Fruit fly (Drosophila melanogaster) whole organism, embryonic: ENCODE data around the gene fzo.

Experiments
- CG10543 ChIP-seq: fragments of 200-800 bp; sonication (Bioruptor generic); optimal IDR thresholded peaks from 3 replicates; lab custom pipeline; 2017; ENCODE audit warnings: missing biosample characterization, mild to moderate bottlenecking, missing genetic modification characterization, moderate library complexity
- CG11560 ChIP-seq: fragments of 200-800 bp; sonication (Bioruptor generic); IDR thresholded peaks from 3 replicates; pipeline ENCODE4 v1.3.6; 2022; ENCODE audit warnings: missing biosample characterization, missing genetic modification characterization
- CG12219 ChIP-seq: fragments of 200-800 bp; sonication (Bioruptor generic); optimal IDR thresholded peaks from 3 replicates; lab custom pipeline; 2018; ENCODE audit warnings: missing biosample characterization, mild to moderate bottlenecking, missing genetic modification characterization
- CG14050 ChIP-seq: fragments of 200-800 bp; sonication (Bioruptor generic); IDR thresholded peaks from 3 replicates; pipeline ENCODE4 v1.3.6; 2022; ENCODE audit warnings: missing biosample characterization, missing genetic modification characterization
- CG16863 ChIP-seq: fragments of 200-800 bp; sonication (Bioruptor generic); optimal IDR thresholded peaks from 3 replicates; lab custom pipeline; 2016; ENCODE audit warnings: missing biosample characterization, missing genetic modification characterization
- CG17361 ChIP-seq: fragments of 200-800 bp; sonication (Bioruptor generic); IDR thresholded peaks from 3 replicates; pipeline ENCODE4 v1.3.6; 2022; ENCODE audit warnings: missing biosample characterization, missing genetic modification characterization
- CG2199 ChIP-seq: fragments of 200-800 bp; sonication (Bioruptor generic); IDR thresholded peaks from 3 replicates; pipeline ENCODE4 v1.3.6; 2022; ENCODE audit warnings: missing biosample characterization, missing genetic modification characterization
- CG34376 ChIP-seq: fragments of 200-800 bp; sonication (Bioruptor generic); optimal IDR thresholded peaks from 2 replicates; lab custom pipeline; 2018; ENCODE audit warnings: missing biosample characterization, mild to moderate bottlenecking, missing genetic modification characterization
- CG3995 ChIP-seq: fragments of 200-800 bp; sonication (Bioruptor generic); optimal IDR thresholded peaks from 3 replicates; lab custom pipeline; 2016; ENCODE audit warnings: missing biosample characterization, missing genetic modification characterization
- CG4360 ChIP-seq: fragments of 200-800 bp; sonication (Bioruptor generic); IDR thresholded peaks from 2 replicates; pipeline ENCODE4 v1.3.6; 2022; ENCODE audit warnings: missing biosample characterization, missing genetic modification characterization
- CG7987 ChIP-seq: fragments of 200-800 bp; sonication (Bioruptor generic); optimal IDR thresholded peaks from 2 replicates; lab custom pipeline; 2018; ENCODE audit warnings: missing biosample characterization, mild to moderate bottlenecking, missing genetic modification characterization, moderate library complexity
- CG9817 ChIP-seq: fragments of 200-800 bp; sonication (Bioruptor generic); optimal IDR thresholded peaks from 2 replicates; lab custom pipeline; 2018; ENCODE audit warnings: missing biosample characterization, mild to moderate bottlenecking, missing genetic modification characterization, moderate library complexity
- ERR ChIP-seq: fragments of 200-800 bp; sonication (Bioruptor generic); optimal IDR thresholded peaks from 2 replicates; lab custom pipeline; 2016; ENCODE audit warnings: missing biosample characterization, missing genetic modification characterization
- GATAe ChIP-seq: fragments of 200-800 bp; sonication (Bioruptor generic); conservative IDR thresholded peaks from 2 replicates; pipeline ENCODE4 v1.3.6; 2022; ENCODE audit warnings: missing biosample characterization, missing genetic modification characterization
- HLH4C ChIP-seq: fragments of 200-800 bp; sonication (Bioruptor generic); IDR thresholded peaks from 3 replicates; pipeline ENCODE4 v1.3.6; 2022; ENCODE audit warnings: missing biosample characterization, missing genetic modification characterization; ENCODE audit not compliant: partially characterized antibody
- HmgZ ChIP-seq: fragments of 200-800 bp; sonication (Bioruptor generic); optimal IDR thresholded peaks from 2 replicates; lab custom pipeline; 2018; ENCODE audit warnings: missing biosample characterization, mild to moderate bottlenecking, missing genetic modification characterization
- Hr78 ChIP-seq, 2 experiments: fragments of 200-800 bp in 1 of 2; fragments of >200 bp in 1 of 2; sonication (Bioruptor generic) in 1 of 2; optimal IDR thresholded peaks; 2 replicates each; lab custom pipeline; 2017 to 2019; ENCODE audit warnings: missing biosample characterization in 2 of 2, missing genetic modification characterization in 2 of 2, mild to moderate bottlenecking in 1 of 2, moderate library complexity in 1 of 2
- Kr ChIP-seq: fragments of 200-800 bp; sonication (Bioruptor generic); optimal IDR thresholded peaks from 2 replicates; lab custom pipeline; 2017; ENCODE audit warnings: missing biosample characterization, mild to moderate bottlenecking, missing genetic modification characterization
- Lim3 ChIP-seq: fragments of 200-800 bp; sonication (Bioruptor generic); IDR thresholded peaks from 2 replicates; pipeline ENCODE4 v1.3.6; 2022; ENCODE audit warnings: missing biosample characterization, missing genetic modification characterization
- Mad ChIP-seq: fragments of 200-800 bp; sonication (Bioruptor generic); optimal IDR thresholded peaks from 2 replicates; lab custom pipeline; 2016; ENCODE audit warnings: missing biosample characterization, missing genetic modification characterization
- Med ChIP-seq: fragments of 200-800 bp; sonication (Bioruptor generic); peaks from one replicate; lab custom pipeline; 2016; ENCODE audit warnings: missing biosample characterization, missing genetic modification characterization, mild to moderate bottlenecking, inconsistent platforms, moderate library complexity
- Nf-YB ChIP-seq: fragments of 200-800 bp; sonication (Bioruptor generic); optimal IDR thresholded peaks from 3 replicates; lab custom pipeline; 2019; ENCODE audit warnings: missing biosample characterization, mild to moderate bottlenecking, missing genetic modification characterization, moderate library complexity
- Rx ChIP-seq: fragments of 200-800 bp; sonication (Bioruptor generic); IDR thresholded peaks from 2 replicates; pipeline ENCODE4 v1.3.6; 2022; ENCODE audit warnings: missing biosample characterization, missing genetic modification characterization
- Spps ChIP-seq: fragments of 200-800 bp; sonication (Bioruptor generic); optimal IDR thresholded peaks from 2 replicates; lab custom pipeline; 2018; ENCODE audit warnings: missing biosample characterization, mild to moderate bottlenecking, missing genetic modification characterization
- Sry-δ ChIP-seq: fragments of 200-800 bp; sonication (Bioruptor generic); optimal IDR thresholded peaks from 2 replicates; lab custom pipeline; 2016; ENCODE audit warnings: missing biosample characterization, missing genetic modification characterization
- cato ChIP-seq: fragments of 200-800 bp; sonication (Bioruptor generic); optimal IDR thresholded peaks from 2 replicates; lab custom pipeline; 2016; ENCODE audit warnings: missing biosample characterization, missing genetic modification characterization, borderline replicate concordance
- chm ChIP-seq: fragments of 200-800 bp; sonication (Bioruptor generic); IDR thresholded peaks from 2 replicates; pipeline ENCODE4 v1.3.6; 2022; ENCODE audit warnings: missing biosample characterization, missing genetic modification characterization
- ci ChIP-seq: fragments of 200-800 bp; sonication (Bioruptor generic); IDR thresholded peaks from 3 replicates; pipeline ENCODE4 v1.3.6; 2022; ENCODE audit warnings: missing biosample characterization, missing genetic modification characterization
- corto ChIP-seq: fragments of 200-800 bp; sonication (Bioruptor generic); optimal IDR thresholded peaks from 2 replicates; lab custom pipeline; 2016; ENCODE audit warnings: missing biosample characterization, mild to moderate bottlenecking, missing genetic modification characterization, moderate library complexity
- cwo ChIP-seq: fragments of 200-800 bp; sonication (Bioruptor generic); optimal IDR thresholded peaks from 3 replicates; lab custom pipeline; 2017; ENCODE audit warnings: missing biosample characterization, missing genetic modification characterization, mild to moderate bottlenecking, moderate library complexity, missing genetic modification reagents
- disco-r ChIP-seq: fragments of 200-800 bp; sonication (Bioruptor generic); optimal IDR thresholded peaks from 2 replicates; lab custom pipeline; 2016; ENCODE audit warnings: missing biosample characterization, missing genetic modification characterization
- ems ChIP-seq: fragments of 200-800 bp; sonication (Bioruptor generic); optimal IDR thresholded peaks from 3 replicates; lab custom pipeline; 2016; ENCODE audit warnings: missing biosample characterization, missing genetic modification characterization
- exex ChIP-seq: fragments of 200-800 bp; sonication (Bioruptor generic); optimal IDR thresholded peaks from 4 replicates; lab custom pipeline; 2018; ENCODE audit warnings: missing biosample characterization, mild to moderate bottlenecking, missing genetic modification characterization, moderate library complexity
- fd102C ChIP-seq: fragments of 200-800 bp; sonication (Bioruptor generic); optimal IDR thresholded peaks from 2 replicates; lab custom pipeline; 2018; ENCODE audit warnings: missing biosample characterization, mild to moderate bottlenecking, missing genetic modification characterization, moderate library complexity
- fd64A ChIP-seq: fragments of 200-800 bp; sonication (Bioruptor generic); optimal IDR thresholded peaks from 3 replicates; lab custom pipeline; 2018; ENCODE audit warnings: missing biosample characterization, mild to moderate bottlenecking, missing genetic modification characterization
- fru ChIP-seq: fragments of >200 bp; optimal IDR thresholded peaks from 2 replicates; lab custom pipeline; 2017
- ftz-f1 ChIP-seq: fragments of 200-800 bp; sonication (Bioruptor generic); optimal IDR thresholded peaks from 2 replicates; lab custom pipeline; 2016; ENCODE audit warnings: missing biosample characterization, missing genetic modification characterization
- grn ChIP-seq: fragments of 200-800 bp; sonication (Bioruptor generic); optimal IDR thresholded peaks from 3 replicates; lab custom pipeline; 2017; ENCODE audit warnings: missing biosample characterization, missing genetic modification characterization
- h ChIP-seq: fragments of >200 bp; optimal IDR thresholded peaks from 2 replicates; lab custom pipeline; 2017
- lmd ChIP-seq: fragments of 200-800 bp; sonication (Bioruptor generic); IDR thresholded peaks from 2 replicates; pipeline ENCODE4 v1.3.6; 2022; ENCODE audit warnings: missing biosample characterization, missing genetic modification characterization
- lov ChIP-seq, 2 experiments: fragments of 200-800 bp in 1 of 2; fragments of >200 bp in 1 of 2; sonication (Bioruptor generic) in 1 of 2; IDR thresholded peaks in 1 of 2; optimal IDR thresholded peaks in 1 of 2; 2 replicates in 1 of 2; 3 replicates in 1 of 2; pipeline versions ENCODE4 v1.3.6 to Lab custom; 2017 to 2022; ENCODE audit warnings: missing biosample characterization in 1 of 2, missing genetic modification characterization in 1 of 2
- mam ChIP-seq: fragments of 200-800 bp; sonication (Bioruptor generic); optimal IDR thresholded peaks from 3 replicates; lab custom pipeline; 2016; ENCODE audit warnings: missing biosample characterization, missing genetic modification characterization
- org-1 ChIP-seq: fragments of 200-800 bp; sonication (Bioruptor generic); optimal IDR thresholded peaks from 2 replicates; lab custom pipeline; 2017; ENCODE audit warnings: missing biosample characterization, missing genetic modification characterization
- pfk ChIP-seq: fragments of 200-800 bp; sonication (Bioruptor generic); optimal IDR thresholded peaks from 2 replicates; lab custom pipeline; 2018; ENCODE audit warnings: missing biosample characterization, mild to moderate bottlenecking, missing genetic modification characterization, moderate library complexity
- pita ChIP-seq: fragments of 200-800 bp; sonication (Bioruptor generic); optimal IDR thresholded peaks from 2 replicates; lab custom pipeline; 2017; ENCODE audit warnings: missing biosample characterization, mild to moderate bottlenecking, missing genetic modification characterization
- sc ChIP-seq, 3 experiments: fragments of >200 bp in 2 of 3; fragments of 200-800 bp in 1 of 3; sonication (Bioruptor generic) in 1 of 3; optimal IDR thresholded peaks; 2 replicates in 2 of 3; 3 replicates in 1 of 3; lab custom pipeline; 2017; ENCODE audit warnings: mild to moderate bottlenecking in 1 of 3, missing biosample characterization in 1 of 3, missing genetic modification characterization in 1 of 3, missing genetic modification reagents in 1 of 3
- sna ChIP-seq: fragments of 200-800 bp; sonication (Bioruptor generic); IDR thresholded peaks from 2 replicates; pipeline ENCODE4 v1.3.6; 2022; ENCODE audit warnings: missing biosample characterization, missing genetic modification characterization; ENCODE audit not compliant: partially characterized antibody
- sqz ChIP-seq: fragments of 200-800 bp; sonication (Bioruptor generic); optimal IDR thresholded peaks from 3 replicates; lab custom pipeline; 2018; ENCODE audit warnings: missing biosample characterization, mild to moderate bottlenecking, missing genetic modification characterization
- tx ChIP-seq: fragments of 200-800 bp; sonication (Bioruptor generic); optimal IDR thresholded peaks from 2 replicates; lab custom pipeline; 2016; ENCODE audit warnings: missing biosample characterization, missing genetic modification characterization

fzo gene

DNA sequence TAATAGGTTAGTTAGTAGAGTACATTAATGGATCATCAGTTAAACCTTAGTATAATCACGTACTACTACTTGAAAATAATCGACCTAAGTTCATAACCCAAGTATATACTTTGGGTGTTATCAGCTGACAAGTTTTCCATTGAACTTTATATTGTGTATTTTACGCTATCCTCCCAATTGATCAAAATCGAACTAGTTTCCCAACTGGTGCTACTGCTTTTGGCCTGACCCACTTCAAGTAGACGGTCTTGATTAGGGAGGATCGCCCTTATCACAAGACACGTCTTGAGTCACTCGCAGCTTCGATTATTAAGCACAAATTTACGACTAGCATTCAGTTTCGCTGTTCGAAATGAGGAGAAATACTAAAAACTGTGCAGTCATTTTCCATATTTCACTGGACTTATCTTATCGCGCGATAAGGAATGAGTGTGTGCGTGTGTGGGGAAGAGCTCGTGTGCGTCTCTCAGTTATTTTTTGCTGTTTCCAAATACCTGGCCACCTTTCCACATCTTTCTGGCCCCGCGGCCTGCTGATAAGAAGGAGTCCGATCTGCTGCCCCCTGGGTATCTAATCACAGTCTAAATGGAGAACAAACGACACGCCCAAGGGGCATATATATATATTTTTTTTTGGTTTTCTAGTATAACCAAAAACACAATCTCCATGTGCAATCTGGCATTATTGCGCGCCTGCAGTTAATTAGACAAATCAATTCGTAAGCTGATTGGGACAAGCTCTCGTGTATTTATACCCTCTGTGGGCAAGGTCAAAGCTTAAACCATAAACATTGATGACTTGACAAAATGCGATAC lies 14.5 kb downstream of the fzo start (continued):
- TF ChIP-seq cato (GFP tag; lab: Kevin White, UChicago) (no peak), Med (GFP tag; lab: Kevin White, UChicago) (peak; percentile 22), GATAe (GFP tag; lab: Robert Waterston, UW) (peak; percentile 88), fd64A (GFP tag; lab: Kevin White, UChicago) (no peak), HLH4C (GFP tag; lab: Robert Waterston, UW) (no peak), tx (GFP tag; lab: Kevin White, UChicago) (no peak), grn (GFP tag; lab: Kevin White, UChicago) (peak; percentile 81), Kr (GFP tag; lab: Kevin White, UChicago) (no peak), sc (optimal IDR thresholded peaks at IDR 0.05; lab: Kevin White, UChicago) (no peak), sc (GFP tag; optimal IDR thresholded peaks at IDR 0.05; lab: Kevin White, UChicago) (no peak), pfk (no peak), mam (GFP tag; lab: Kevin White, UChicago) (no peak), sqz (GFP tag; lab: Kevin White, UChicago) (peak; percentile 36), fru (lab: Kevin White, UChicago) (no peak), CG14050 (GFP tag; lab: Robert Waterston, UW) (no peak), exex (tag; lab: Kevin White, UChicago) (peak; percentile 91), HmgZ (tag; lab: Kevin White, UChicago) (peak; percentile 32), Lim3 (GFP tag; lab: Robert Waterston, UW) (no peak), disco-r (no peak), lov (optimal IDR thresholded peaks at IDR 0.05; lab: Kevin White, UChicago) (no peak), lov (GFP tag; IDR thresholded peaks at IDR 0.05; lab: Robert Waterston, UW) (no peak), CG34376 (GFP tag; lab: Kevin White, UChicago) (peak; percentile 84), Nf-YB (GFP tag; lab: Kevin White, UChicago) (no peak), chm (GFP tag; lab: Robert Waterston, UW) (no peak), ERR (GFP tag; lab: Kevin White, UChicago) (no peak), Mad (no peak), ems (no peak), CG4360 (GFP tag; lab: Robert Waterston, UW) (0 out of 2 replicates have a peak, but pooled peaks have one; percentile 11), CG17361 (GFP tag; lab: Robert Waterston, UW) (no peak), CG11560 (no peak), org-1 (GFP tag; lab: Kevin White, UChicago) (no peak), CG9817 (no peak), CG12219 (GFP tag; lab: Kevin White, UChicago) (no peak), pita (GFP tag; lab: Kevin White, UChicago) (no peak), corto (GFP tag; lab: Kevin White, UChicago) (peak; percentile 67), CG16863 (no peak), Hr78 (GFP tag; optimal IDR thresholded peaks at IDR 0.05; lab: Kevin White, UChicago) (peak in 1 of 2 experiments; percentile 86), lmd (GFP tag; lab: Robert Waterston, UW) (no peak), cwo (GFP tag; lab: Kevin White, UChicago) (no peak), Spps (tag; lab: Kevin White, UChicago) (no peak), CG3995 (GFP tag; lab: Kevin White, UChicago) (no peak), ftz-f1 (GFP tag; lab: Kevin White, UChicago) (peak; percentile 20), CG2199 (GFP tag; lab: Robert Waterston, UW) (no peak), sna (no peak), CG7987 (GFP tag; lab: Kevin White, UChicago) (no peak), CG10543 (GFP tag; lab: Kevin White, UChicago) (peak; percentile 47), Rx (GFP tag; lab: Robert Waterston, UW) (no peak), Sry-δ (no peak), ci (GFP tag; lab: Robert Waterston, UW) (no peak), fd102C (GFP tag; lab: Kevin White, UChicago) (no peak), h (lab: Kevin White, UChicago) (no peak)
